Worm (Caenorhabditis elegans) whole organism, midembryonic: ENCODE results near the gene arrd-4.

ENCODE experiments used
- flt-1 ChIP-seq: fragments of 200-800 bp; sonication (Bioruptor generic); IDR thresholded peaks from 2 replicates; pipeline ENCODE4 v1.3.6; 2022; ENCODE audit warnings: missing genetic modification characterization, missing compliant biosample characterization
- klf-2 ChIP-seq: fragments of 200-800 bp; sonication (Bioruptor generic); conservative IDR thresholded peaks from 2 replicates; pipeline ENCODE4 v1.3.6; 2022; ENCODE audit warnings: missing genetic modification reagents, missing genetic modification characterization, missing compliant biosample characterization
- med-1 ChIP-seq: sonication (generic microtip); optimal IDR thresholded peaks from 2 replicates; lab custom pipeline; 2017; ENCODE audit warnings: missing genetic modification characterization, mild to moderate bottlenecking, missing compliant biosample characterization, antibody characterized with exemption, missing genetic modification reagents; ENCODE audit not compliant: insufficient read depth
- ref-1 ChIP-seq: fragments of 200-800 bp; sonication (Bioruptor generic); conservative IDR thresholded peaks from 2 replicates; pipeline ENCODE4 v1.3.6; 2022; ENCODE audit warnings: missing genetic modification reagents, missing genetic modification characterization, missing compliant biosample characterization
- ztf-29 ChIP-seq: fragments of 200-800 bp; sonication (Bioruptor generic); IDR thresholded peaks from 2 replicates; pipeline ENCODE4 v1.3.6; 2022; ENCODE audit warnings: missing genetic modification reagents, missing genetic modification characterization, missing compliant biosample characterization

ce11 chrII:9841985-9842505 is 3.9 kb upstream of the arrd-4 start, which contains the start of gene rnh-1.2:
- no peak for TF ChIP-seq ztf-29 (GFP tag; lab: Robert Waterston, UW)
- no peak for TF ChIP-seq flt-1 (GFP tag; lab: Robert Waterston, UW)
- TF ChIP-seq ref-1 (GFP tag; lab: Robert Waterston, UW) = no peak
- no peak for TF ChIP-seq med-1 (GFP tag; lab: Kevin White, UChicago)
- TF ChIP-seq klf-2 (GFP tag; lab: Robert Waterston, UW) = no peak
